Worm (Caenorhabditis elegans) whole organism, mixed stage, embryonic: ENCODE results near the gene rskd-1.

Source experiments
- M03D4.4 ChIP-seq: sonication (generic microtip); optimal IDR thresholded peaks from 2 replicates; lab custom pipeline; 2017; ENCODE audit warnings: mild to moderate bottlenecking, missing genetic modification characterization, missing compliant biosample characterization
- bed-3 ChIP-seq: fragments of 200-800 bp; sonication (Bioruptor generic); optimal IDR thresholded peaks from 3 replicates; lab custom pipeline; 2018; ENCODE audit warnings: mild to moderate bottlenecking, missing genetic modification characterization, moderate library complexity, missing compliant biosample characterization
- blmp-1 ChIP-seq: fragments of 150-350 bp; optimal IDR thresholded peaks from 2 replicates; lab custom pipeline; 2014; ENCODE audit warnings: missing biosample characterization, missing genetic modification characterization
- ceh-39 ChIP-seq: fragments of 150-350 bp; optimal IDR thresholded peaks from 2 replicates; lab custom pipeline; 2014; ENCODE audit warnings: missing biosample characterization, missing genetic modification characterization
- ceh-43 ChIP-seq: fragments of 200-800 bp; sonication (Bioruptor generic); optimal IDR thresholded peaks from 2 replicates; lab custom pipeline; 2018; ENCODE audit warnings: mild to moderate bottlenecking, missing genetic modification characterization, moderate library complexity, missing compliant biosample characterization
- ceh-83 ChIP-seq: fragments of 200-800 bp; sonication (Bioruptor generic); optimal IDR thresholded peaks from 2 replicates; lab custom pipeline; 2018; ENCODE audit warnings: mild to moderate bottlenecking, missing genetic modification characterization, missing compliant biosample characterization
- ces-1 ChIP-seq: fragments of 150-350 bp; optimal IDR thresholded peaks from 2 replicates; lab custom pipeline; 2014; ENCODE audit warnings: missing biosample characterization, missing genetic modification reagents, missing genetic modification characterization
- drap-1 ChIP-seq: fragments of 200-800 bp; sonication (Bioruptor generic); optimal IDR thresholded peaks from 3 replicates; lab custom pipeline; 2018; ENCODE audit warnings: mild to moderate bottlenecking, missing genetic modification characterization, missing compliant biosample characterization
- elt-3 ChIP-seq: fragments of 150-350 bp; optimal IDR thresholded peaks from 2 replicates; lab custom pipeline; 2014; ENCODE audit warnings: missing biosample characterization, missing genetic modification characterization
- flh-1 ChIP-seq: fragments of 200-800 bp; sonication (Bioruptor generic); optimal IDR thresholded peaks from 2 replicates; lab custom pipeline; 2018; ENCODE audit warnings: mild to moderate bottlenecking, missing genetic modification characterization, moderate library complexity, missing compliant biosample characterization
- ham-2 ChIP-seq: fragments of 200-800 bp; sonication (Bioruptor generic); optimal IDR thresholded peaks from 2 replicates; lab custom pipeline; 2018; ENCODE audit warnings: mild to moderate bottlenecking, missing genetic modification characterization, missing compliant biosample characterization
- lin-13 ChIP-seq: fragments of 150-350 bp; optimal IDR thresholded peaks from 2 replicates; lab custom pipeline; 2014; ENCODE audit warnings: missing biosample characterization, missing genetic modification characterization
- lsy-2 ChIP-seq: fragments of 150-350 bp; optimal IDR thresholded peaks from 2 replicates; lab custom pipeline; 2014; ENCODE audit warnings: missing biosample characterization, missing genetic modification characterization
- mab-5 ChIP-seq: fragments of 150-350 bp; optimal IDR thresholded peaks from 2 replicates; lab custom pipeline; 2014; ENCODE audit warnings: missing biosample characterization, missing genetic modification characterization
- mep-1 ChIP-seq: fragments of 150-350 bp; optimal IDR thresholded peaks from 2 replicates; lab custom pipeline; 2017; ENCODE audit warnings: missing biosample characterization, missing genetic modification reagents, missing genetic modification characterization, inconsistent platforms
- mls-2 ChIP-seq: sonication (generic microtip); optimal IDR thresholded peaks from 2 replicates; lab custom pipeline; 2016; ENCODE audit warnings: mild to moderate bottlenecking, missing genetic modification characterization, moderate library complexity, missing compliant biosample characterization
- nhr-12 ChIP-seq: fragments of 150-350 bp; optimal IDR thresholded peaks from 2 replicates; lab custom pipeline; 2014; ENCODE audit warnings: missing biosample characterization, missing genetic modification characterization
- nhr-2 ChIP-seq: fragments of 150-350 bp; optimal IDR thresholded peaks from 2 replicates; lab custom pipeline; 2014; ENCODE audit warnings: missing biosample characterization, missing genetic modification characterization
- nhr-237 ChIP-seq: fragments of 150-350 bp; optimal IDR thresholded peaks from 2 replicates; lab custom pipeline; 2014; ENCODE audit warnings: missing biosample characterization, missing genetic modification characterization
- nhr-28 ChIP-seq: fragments of 150-350 bp; optimal IDR thresholded peaks from 2 replicates; lab custom pipeline; 2014; ENCODE audit warnings: missing biosample characterization, missing genetic modification characterization
- nhr-76 ChIP-seq: sonication (generic microtip); optimal IDR thresholded peaks from 2 replicates; lab custom pipeline; 2017; ENCODE audit warnings: missing biosample characterization, missing genetic modification characterization
- pha-4 ChIP-seq: fragments of 150-350 bp; optimal IDR thresholded peaks from 2 replicates; lab custom pipeline; 2018; ENCODE audit warnings: missing biosample characterization, missing genetic modification reagents, missing genetic modification characterization
- sem-2 ChIP-seq: fragments of 200-800 bp; sonication (Bioruptor generic); optimal IDR thresholded peaks from 2 replicates; lab custom pipeline; 2018; ENCODE audit warnings: mild to moderate bottlenecking, missing genetic modification characterization, missing compliant biosample characterization
- sptf-1 ChIP-seq: sonication (generic microtip); optimal IDR thresholded peaks from 2 replicates; lab custom pipeline; 2017; ENCODE audit warnings: mild to moderate bottlenecking, missing genetic modification characterization, moderate library complexity, missing compliant biosample characterization
- tbx-8 ChIP-seq: fragments of 200-800 bp; sonication (Bioruptor generic); optimal IDR thresholded peaks from 2 replicates; lab custom pipeline; 2018; ENCODE audit warnings: mild to moderate bottlenecking, missing genetic modification characterization, moderate library complexity, missing compliant biosample characterization
- unc-120 ChIP-seq: sonication (generic microtip); optimal IDR thresholded peaks from 2 replicates; lab custom pipeline; 2017; ENCODE audit warnings: missing genetic modification characterization, missing compliant biosample characterization; ENCODE audit not compliant: poor library complexity, severe bottlenecking
- unc-39 ChIP-seq: fragments of 150-350 bp; optimal IDR thresholded peaks from 2 replicates; lab custom pipeline; 2014; ENCODE audit warnings: missing biosample characterization, missing genetic modification characterization
- unc-62 ChIP-seq: fragments of 150-350 bp; optimal IDR thresholded peaks from 2 replicates; lab custom pipeline; 2014; ENCODE audit warnings: missing biosample characterization, missing genetic modification reagents, missing genetic modification characterization
- zip-8 ChIP-seq: fragments of 150-350 bp; optimal IDR thresholded peaks from 2 replicates; lab custom pipeline; 2014; ENCODE audit warnings: missing biosample characterization, missing genetic modification characterization
- ztf-11 ChIP-seq: fragments of 150-350 bp; optimal IDR thresholded peaks from 2 replicates; lab custom pipeline; 2014; ENCODE audit warnings: missing biosample characterization, missing genetic modification characterization

rskd-1 gene

DNA sequence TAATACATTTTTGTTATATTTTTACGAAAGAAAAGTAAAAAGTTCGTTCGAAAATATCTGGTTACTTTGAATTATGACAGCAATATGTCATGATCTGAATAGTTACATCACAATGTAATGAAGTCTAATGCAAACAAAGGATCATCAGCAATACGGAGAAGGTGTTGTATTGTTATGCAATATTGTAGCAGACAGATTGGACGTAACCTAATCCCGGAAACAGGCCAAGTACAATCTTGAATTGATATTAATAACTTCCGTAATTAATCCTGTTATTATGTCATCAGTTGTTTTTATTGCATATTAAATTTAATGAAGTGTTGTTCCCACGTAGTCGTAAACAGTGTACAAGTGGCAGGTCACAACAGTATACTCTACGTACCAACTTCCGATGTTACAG, 6.9 kb downstream of the rskd-1 start:
- no peak for TF ChIP-seq ceh-83
- TF ChIP-seq nhr-2 (tag; lab: Kevin White, UChicago), result peak; percentile 57
- no peak for TF ChIP-seq ztf-11 (tag; lab: Kevin White, UChicago)
- no peak for TF ChIP-seq unc-120 (tag; lab: Kevin White, UChicago)
- peak; percentile 60 for TF ChIP-seq zip-8 (tag; lab: Kevin White, UChicago)
- no peak for TF ChIP-seq lin-13 (tag; lab: Kevin White, UChicago)
- TF ChIP-seq mep-1, result no peak
- TF ChIP-seq bed-3 (GFP tag; lab: Kevin White, UChicago), result no peak

DNA sequence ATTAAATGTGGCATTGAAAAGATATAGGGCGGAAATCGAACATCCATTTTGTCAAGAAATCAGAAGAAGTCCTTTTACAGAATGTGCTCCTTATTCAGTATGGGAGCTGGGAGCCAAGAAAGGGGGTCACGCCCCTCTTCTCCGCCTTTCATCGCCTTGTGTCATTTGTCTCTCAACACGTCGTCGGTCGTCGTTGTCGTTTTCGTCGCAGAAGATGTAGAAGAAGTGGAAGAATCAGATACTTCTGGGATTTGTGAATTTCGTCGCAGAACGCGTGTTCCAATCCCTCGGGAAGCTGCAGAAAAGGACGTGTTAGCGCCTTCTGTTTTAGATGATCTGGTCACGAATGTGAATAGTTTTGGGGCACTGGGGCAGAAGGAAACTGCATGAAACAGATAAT, 11.5 kb downstream of the rskd-1 start, which contains the start of gene bnc-1:
Gene bnc-1, minus strand, starts transcription at position 101 of the 400 bp plus-strand sequence.
- no peak for TF ChIP-seq ham-2 (GFP tag; lab: Kevin White, UChicago)
- TF ChIP-seq unc-62 (GFP tag; lab: Kevin White, UChicago), result no peak
- TF ChIP-seq ceh-39 (tag; lab: Kevin White, UChicago), result no peak
- TF ChIP-seq blmp-1, result no peak
- TF ChIP-seq mab-5 (tag; lab: Kevin White, UChicago), result no peak
- TF ChIP-seq lsy-2 (tag; lab: Kevin White, UChicago), result no peak
- no peak for TF ChIP-seq elt-3 (tag; lab: Kevin White, UChicago)
- no peak for TF ChIP-seq tbx-8 (GFP tag; lab: Kevin White, UChicago)

DNA sequence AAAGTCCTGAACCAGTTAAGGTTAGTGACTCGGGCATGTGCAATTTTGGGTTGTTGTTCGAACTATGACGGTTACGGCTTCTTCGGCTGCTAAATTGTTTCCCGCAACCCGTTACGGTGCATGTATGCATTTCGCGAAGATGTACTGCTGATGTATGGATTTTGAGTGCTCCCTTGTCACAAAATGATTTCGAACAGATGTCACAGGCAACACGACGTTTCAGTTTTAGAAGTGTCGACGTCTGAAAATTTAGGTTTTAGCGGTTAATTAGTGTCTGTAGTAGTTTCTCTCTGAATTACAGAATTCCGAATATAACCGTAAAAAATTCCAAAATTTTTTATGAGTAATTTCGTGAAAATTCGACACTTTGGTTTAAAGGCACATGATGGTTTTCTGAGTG, 12.7 kb downstream of the rskd-1 start:
- TF ChIP-seq elt-3 (tag; lab: Kevin White, UChicago), result no peak
- TF ChIP-seq ces-1 (GFP tag; lab: Kevin White, UChicago), result no peak
- TF ChIP-seq drap-1, result no peak
- TF ChIP-seq flh-1 (GFP tag; lab: Kevin White, UChicago), result no peak
- no peak for TF ChIP-seq nhr-28 (tag; lab: Kevin White, UChicago)
- no peak for TF ChIP-seq blmp-1
- no peak for TF ChIP-seq ceh-83
- TF ChIP-seq unc-120 (tag; lab: Kevin White, UChicago), result no peak
- TF ChIP-seq unc-39, result no peak
- no peak for TF ChIP-seq ztf-11 (tag; lab: Kevin White, UChicago)
- TF ChIP-seq nhr-2 (tag; lab: Kevin White, UChicago), result no peak
- no peak for TF ChIP-seq M03D4.4
- no peak for TF ChIP-seq mab-5 (tag; lab: Kevin White, UChicago)
- no peak for TF ChIP-seq nhr-237 (tag; lab: Kevin White, UChicago)
- TF ChIP-seq tbx-8 (GFP tag; lab: Kevin White, UChicago), result no peak
- TF ChIP-seq ham-2 (GFP tag; lab: Kevin White, UChicago), result no peak
- TF ChIP-seq pha-4 (tag; lab: Kevin White, UChicago), result no peak
- TF ChIP-seq nhr-76, result no peak
- TF ChIP-seq ceh-43 (GFP tag; lab: Kevin White, UChicago), result no peak

DNA sequence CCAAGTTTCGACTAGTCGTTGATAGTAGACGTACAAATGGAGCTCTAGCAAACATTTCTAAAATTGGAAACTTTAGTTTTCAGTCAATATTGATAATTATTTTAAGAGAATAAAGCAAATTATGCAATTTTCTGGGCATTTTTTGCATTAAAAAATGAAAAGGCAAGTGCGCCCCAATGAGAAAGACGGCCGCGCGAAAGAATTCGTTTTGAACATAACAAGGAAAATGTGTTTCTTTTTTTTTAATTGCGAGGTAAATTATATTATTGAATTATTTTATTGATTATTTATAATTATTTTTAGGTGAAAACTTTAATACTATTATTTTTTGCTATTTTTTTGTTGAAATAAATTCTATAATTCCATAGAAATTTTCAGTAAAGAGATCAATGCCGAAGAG, 16.9 kb downstream of the rskd-1 start, which contains the start of the genes tsfm-1 and capg-2:
Gene tsfm-1, minus strand, starts transcription at position 57 of the 400 bp plus-strand sequence.
Gene capg-2, plus strand, starts transcription at position 379 of the 400 bp plus-strand sequence.
- no peak for TF ChIP-seq unc-120 (tag; lab: Kevin White, UChicago)
- no peak for TF ChIP-seq mep-1
- TF ChIP-seq mls-2, result no peak
- TF ChIP-seq flh-1 (GFP tag; lab: Kevin White, UChicago), result no peak
- no peak for TF ChIP-seq elt-3 (tag; lab: Kevin White, UChicago)
- TF ChIP-seq drap-1, result no peak
- no peak for TF ChIP-seq unc-39
- TF ChIP-seq unc-62 (GFP tag; lab: Kevin White, UChicago), result no peak
- TF ChIP-seq, all 35 proteins: peak for 0

DNA sequence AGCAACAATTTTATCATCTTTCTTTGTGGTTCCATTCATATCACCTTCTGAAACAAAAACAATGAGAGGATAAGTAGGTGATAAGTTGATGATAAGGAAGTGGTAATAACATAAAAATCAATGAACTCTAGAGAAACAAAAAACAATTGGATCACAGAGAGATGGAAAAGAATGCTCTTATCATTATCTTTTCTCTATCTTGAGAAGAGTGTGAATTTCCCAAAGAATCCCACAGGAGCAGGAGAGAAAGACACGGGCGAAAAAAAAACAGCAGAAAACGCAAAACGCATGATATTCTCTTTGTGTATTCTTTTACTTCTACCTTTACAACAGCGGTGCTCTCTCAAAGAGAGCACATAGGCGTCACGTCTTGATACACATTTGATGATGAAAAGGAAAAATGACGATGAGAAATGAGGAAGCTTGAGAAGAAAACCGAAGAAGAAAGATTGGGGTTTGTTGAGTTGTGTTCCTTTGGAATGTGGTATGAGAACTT, 19.1 kb downstream of the rskd-1 start, which contains the start of gene twk-24:
Gene twk-24, minus strand, starts transcription at position 51 of the 496 bp plus-strand sequence.
- TF ChIP-seq bed-3 (GFP tag; lab: Kevin White, UChicago) (no peak), ceh-83 (no peak), mep-1 (no peak), flh-1 (GFP tag; lab: Kevin White, UChicago) (no peak), sptf-1 (tag; lab: Kevin White, UChicago) (no peak), sem-2 (GFP tag; lab: Kevin White, UChicago) (no peak), lsy-2 (tag; lab: Kevin White, UChicago) (no peak), ceh-43 (GFP tag; lab: Kevin White, UChicago) (no peak), elt-3 (tag; lab: Kevin White, UChicago) (no peak), nhr-76 (no peak), blmp-1 (no peak), M03D4.4 (no peak), nhr-12 (tag; lab: Kevin White, UChicago) (no peak), lin-13 (tag; lab: Kevin White, UChicago) (no peak), drap-1 (no peak), unc-39 (no peak), unc-120 (tag; lab: Kevin White, UChicago) (no peak)
